Worm (Caenorhabditis elegans) whole organism, dauer: ENCODE measurements around the gene hmit-1.3.

Experiments
- unc-62 ChIP-seq: sonication (generic microtip); optimal IDR thresholded peaks from 2 replicates; lab custom pipeline; 2017; ENCODE audit warnings: missing biosample characterization, missing genetic modification reagents, missing genetic modification characterization

Gene hmit-1.3

DNA sequence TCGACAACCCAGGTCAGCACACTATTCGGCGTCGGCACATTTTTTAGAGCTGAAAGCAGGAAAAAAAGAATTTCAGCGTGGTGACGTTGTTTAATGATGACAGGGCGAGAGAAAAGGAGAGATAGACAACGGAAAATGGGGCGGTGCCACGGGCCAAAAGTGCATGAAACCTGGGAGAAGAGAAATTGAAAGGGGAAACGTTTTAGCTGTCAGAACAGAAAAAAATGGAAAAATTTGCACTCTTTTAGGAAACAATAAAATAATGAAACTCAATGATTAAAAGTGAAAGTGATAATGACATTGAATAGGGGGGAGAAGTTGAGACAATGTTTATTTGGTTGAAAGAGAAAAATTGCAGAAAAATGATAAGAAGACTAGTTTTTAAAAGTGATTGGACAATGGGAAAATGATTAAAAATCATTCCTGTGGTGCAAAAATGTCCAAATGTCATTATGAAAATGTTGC, 10.4 kb upstream of the hmit-1.3 start, which contains the start of gene pitp-1:
TSS of gene pitp-1 (minus strand) at position 51 of the 465 bp plus-strand sequence.
- TF ChIP-seq unc-62 (GFP tag; lab: Kevin White, UChicago) = no peak

DNA sequence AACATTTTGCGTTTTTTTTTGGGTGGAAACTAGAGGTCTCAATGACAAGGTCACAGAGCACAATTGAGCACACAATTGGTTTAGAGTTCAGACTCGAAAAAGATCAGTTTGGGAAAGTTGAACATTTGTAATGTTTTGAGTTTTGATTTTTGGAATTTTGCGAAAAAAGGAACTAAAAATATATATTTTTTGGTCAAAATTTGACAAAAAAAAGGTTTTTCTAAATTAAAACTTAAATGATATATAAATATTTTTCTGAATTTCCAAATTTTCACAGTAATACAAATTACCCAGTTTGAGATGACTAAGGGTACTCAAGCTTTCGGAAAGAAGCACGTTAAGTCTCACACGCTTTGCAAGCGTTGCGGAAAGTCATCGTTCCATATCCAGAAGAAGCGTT, 8.9 kb upstream of the hmit-1.3 start, which contains the start of gene rpl-37:
TSS of gene rpl-37 (plus strand) at position 301 of the 400 bp plus-strand sequence.
- no peak for TF ChIP-seq unc-62 (GFP tag; lab: Kevin White, UChicago)

DNA sequence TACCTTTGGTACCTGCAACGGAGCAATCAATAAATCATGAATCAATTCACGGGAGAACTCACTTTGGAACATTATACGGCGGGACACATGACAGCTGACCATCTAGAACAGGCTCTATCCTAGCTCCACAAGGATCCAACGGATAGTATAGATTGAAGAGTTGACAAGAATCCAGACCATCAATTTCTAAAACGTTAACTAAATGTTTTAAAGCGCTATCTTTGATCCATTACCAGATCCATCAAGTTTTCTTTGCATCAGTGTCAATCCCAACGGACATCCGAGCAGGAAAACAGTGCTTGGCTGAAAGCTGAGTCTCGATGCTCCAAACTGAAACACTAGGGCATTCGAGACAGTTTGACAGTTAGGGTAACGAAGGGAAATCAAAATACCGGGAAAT, 4.0 kb upstream of the hmit-1.3 start:
- no peak for TF ChIP-seq unc-62 (GFP tag; lab: Kevin White, UChicago)

DNA sequence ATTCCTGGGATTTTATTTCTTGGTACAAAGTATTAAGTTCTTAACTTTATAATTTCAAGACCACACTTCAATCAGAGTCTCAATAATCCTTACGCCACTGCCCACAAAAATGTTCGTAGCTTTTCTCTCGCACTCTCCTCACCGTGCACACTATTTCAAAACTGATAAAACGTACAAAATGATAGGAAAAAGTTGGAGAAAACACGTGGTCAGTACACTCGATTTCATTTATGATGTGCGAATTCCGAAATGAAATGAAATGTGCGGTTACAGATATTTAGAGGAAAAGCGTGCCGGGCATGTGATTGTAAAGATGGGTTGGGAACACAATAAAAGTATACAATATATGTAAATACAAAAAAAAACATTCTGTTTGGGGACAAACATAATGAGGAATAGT, 1.0 kb upstream of the hmit-1.3 start:
- TF ChIP-seq unc-62 (GFP tag; lab: Kevin White, UChicago) = no peak

DNA sequence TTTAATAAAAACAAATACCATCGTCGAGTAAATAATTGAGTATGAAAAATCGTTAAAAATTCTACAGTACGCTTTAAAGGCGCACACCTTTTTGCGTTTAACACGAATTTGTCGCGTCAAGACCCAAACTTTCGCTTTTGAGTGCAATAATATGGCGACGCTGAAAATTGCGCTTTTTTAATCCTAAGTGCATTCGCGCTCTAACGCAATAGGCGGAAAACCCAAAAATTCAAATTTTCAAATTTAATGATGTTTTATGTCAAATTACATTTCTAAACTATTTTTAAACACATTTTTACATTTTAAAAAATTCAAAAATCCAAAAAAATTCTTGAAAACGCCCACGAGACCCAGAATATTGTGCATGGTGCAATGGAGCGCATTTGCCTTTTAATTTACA, 7.6 kb downstream of the hmit-1.3 start:
- no peak for TF ChIP-seq unc-62 (GFP tag; lab: Kevin White, UChicago)

DNA sequence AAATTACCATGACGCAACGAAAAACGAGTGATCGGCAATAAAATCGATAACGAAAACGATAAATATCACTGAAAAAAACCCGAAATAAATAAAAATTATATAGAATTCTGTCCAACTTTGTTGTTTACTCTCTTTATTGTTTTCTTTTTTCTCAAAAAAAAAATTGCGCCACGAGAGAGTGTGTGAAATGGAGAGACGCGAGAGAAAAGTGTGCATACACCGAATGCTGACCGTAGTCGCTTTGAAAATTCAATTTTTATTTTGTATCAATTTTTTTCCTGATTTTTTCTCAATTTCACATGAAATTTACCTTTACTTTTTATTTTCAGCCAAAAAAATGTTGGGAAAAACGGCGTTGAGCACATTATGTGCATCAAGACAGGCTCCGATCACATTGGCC, 9.5 kb downstream of the hmit-1.3 start, which contains the start of the genes M01F1.4 and mrpl-35:
TSS of gene M01F1.4 (minus strand) at position 126 of the 400 bp plus-strand sequence.
TSS of gene mrpl-35 (plus strand) at position 330 of the 400 bp plus-strand sequence.
- no peak for TF ChIP-seq unc-62 (GFP tag; lab: Kevin White, UChicago)

DNA sequence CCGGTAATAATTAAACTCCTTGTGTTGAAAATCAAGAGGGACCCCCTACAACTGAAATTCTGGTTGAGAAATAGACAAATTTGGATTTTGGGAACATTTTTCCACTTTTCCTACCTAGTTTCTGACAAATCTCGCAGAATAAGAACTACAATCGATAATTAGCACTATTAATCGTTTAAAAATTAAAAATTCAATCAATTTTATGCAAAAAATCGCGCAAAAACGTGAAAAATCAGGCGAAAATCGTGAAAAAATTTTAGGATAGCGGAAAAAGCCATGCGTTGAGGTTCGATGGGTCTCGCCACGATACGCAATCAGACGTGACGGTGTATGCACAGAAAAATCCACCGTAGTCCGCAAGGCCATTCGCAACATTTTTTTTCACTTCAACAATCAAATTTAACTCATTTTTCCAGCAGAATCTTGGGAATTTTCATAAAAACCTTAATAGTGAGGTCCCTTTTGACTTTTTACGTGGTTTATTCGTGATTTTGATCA, 14.3 kb downstream of the hmit-1.3 start, which contains the start of gene lias-1:
TSS of gene lias-1 (minus strand) at position 51 of the 498 bp plus-strand sequence.
- TF ChIP-seq unc-62 (GFP tag; lab: Kevin White, UChicago) = no peak

DNA sequence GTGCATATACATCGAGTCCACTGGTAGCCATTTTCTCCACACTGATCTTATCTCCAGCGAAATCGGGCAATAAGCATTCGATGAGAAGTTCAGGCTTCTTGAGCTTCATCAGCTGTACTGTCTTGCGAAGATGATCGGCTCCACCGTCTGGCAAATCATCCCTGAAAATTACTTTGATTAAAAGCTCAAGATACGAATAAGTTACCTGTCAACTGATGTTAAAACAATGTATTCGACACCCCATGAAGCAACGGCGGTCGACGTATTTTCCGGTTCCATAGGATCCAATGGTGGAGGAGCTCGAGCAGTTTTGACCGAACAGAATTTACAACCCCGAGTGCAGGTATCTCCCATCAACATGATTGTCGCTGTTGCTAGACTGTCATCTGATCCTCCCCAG, 15.2 kb downstream of the hmit-1.3 start:
- no peak for TF ChIP-seq unc-62 (GFP tag; lab: Kevin White, UChicago)

DNA sequence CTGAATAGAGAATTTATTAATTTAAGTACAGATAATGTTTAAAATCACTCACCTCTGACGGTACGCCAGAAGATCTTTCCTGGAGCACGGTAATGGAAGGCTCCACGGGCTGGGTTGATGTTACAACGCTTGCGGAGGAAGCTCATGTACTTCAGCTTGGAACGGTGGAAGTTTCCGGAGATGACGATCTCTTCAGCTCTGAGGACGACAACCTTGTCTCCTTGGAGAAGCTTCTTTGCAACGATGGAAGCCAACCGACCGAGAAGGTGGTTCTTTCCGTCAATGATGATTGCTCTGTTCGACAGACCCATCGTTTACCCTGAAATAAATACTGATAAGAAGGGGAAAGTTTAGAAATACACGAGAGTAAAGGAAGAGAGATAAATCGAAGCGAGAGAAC, 16.1 kb downstream of the hmit-1.3 start, which contains the start of gene rpl-16:
TSS of gene rpl-16 (minus strand) at position 319 of the 400 bp plus-strand sequence.
- no peak for TF ChIP-seq unc-62 (GFP tag; lab: Kevin White, UChicago)

DNA sequence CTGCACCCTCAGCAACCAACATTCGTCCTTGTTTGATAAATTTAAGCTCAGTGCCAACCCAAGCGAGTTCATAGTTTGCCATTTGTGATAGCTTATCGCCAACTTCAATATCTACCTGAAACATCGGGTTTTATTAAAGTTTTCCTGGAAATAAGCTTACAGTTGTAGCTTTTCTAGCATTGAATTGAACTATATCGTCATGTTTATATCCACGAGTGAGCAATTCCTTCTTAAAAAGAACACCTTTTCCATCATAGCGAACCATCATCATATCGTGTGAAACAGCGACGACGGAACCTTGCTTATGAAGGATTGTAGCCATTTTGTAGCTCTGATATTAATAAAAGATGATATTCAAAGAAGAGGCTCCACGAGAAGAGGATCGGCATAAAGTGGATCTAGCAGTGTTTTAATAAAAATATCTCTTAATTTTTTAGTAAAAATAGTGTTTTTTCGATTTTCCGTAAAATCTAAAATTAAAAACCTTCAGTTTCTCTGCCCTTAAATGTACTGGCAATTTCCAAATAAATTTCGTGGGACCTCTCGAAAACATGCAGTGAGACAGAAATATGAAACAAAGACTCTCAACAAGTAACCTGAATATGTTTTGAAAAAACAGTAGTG, 17.1 kb downstream of the hmit-1.3 start, which contains the start of gene M01F1.8:
TSS of gene M01F1.8 (minus strand) at position 335 of the 624 bp plus-strand sequence.
- no peak for TF ChIP-seq unc-62 (GFP tag; lab: Kevin White, UChicago)

DNA sequence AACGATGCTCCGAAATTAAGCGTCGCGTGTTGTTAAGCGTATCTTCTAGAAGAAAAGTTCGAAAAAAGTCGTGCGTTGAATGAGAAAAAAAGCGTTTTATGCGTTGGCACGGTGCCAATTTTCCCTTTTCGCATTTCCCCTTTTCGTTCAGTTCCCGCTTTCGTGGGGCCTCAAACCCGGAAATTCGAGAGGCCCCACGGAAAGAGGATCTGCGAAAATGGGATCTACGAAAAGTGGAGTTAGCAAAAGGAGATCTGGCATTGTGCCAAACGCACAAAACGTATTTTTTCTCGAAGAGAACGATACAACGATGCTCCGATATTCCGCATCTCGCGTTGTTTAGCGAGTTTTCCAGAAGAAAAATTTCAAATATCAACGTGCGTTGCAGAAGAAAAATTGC, 19.6 kb downstream of the hmit-1.3 start:
- TF ChIP-seq unc-62 (GFP tag; lab: Kevin White, UChicago) = no peak

DNA sequence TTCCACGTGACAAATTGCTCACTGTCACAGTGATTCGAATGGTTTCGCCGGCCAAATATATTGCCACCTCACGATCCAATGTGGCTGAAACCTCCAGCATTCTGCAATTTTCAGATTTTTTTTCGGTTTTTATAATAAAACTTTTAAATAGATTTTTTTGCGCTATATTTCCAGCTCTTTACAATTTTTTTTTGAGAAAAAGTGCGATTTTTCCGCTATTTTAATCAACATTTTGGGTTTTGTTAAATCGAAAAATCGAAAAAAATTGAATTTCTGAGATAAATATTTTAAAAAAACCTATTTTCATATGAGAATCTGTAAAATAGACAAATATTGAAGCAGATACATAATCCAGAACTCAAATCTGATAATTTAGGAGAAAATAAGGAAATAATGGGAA, 20.4 kb downstream of the hmit-1.3 start, which contains the start of gene M01F1.9:
TSS of gene M01F1.9 (minus strand) at position 101 of the 400 bp plus-strand sequence.
- no peak for TF ChIP-seq unc-62 (GFP tag; lab: Kevin White, UChicago)

DNA sequence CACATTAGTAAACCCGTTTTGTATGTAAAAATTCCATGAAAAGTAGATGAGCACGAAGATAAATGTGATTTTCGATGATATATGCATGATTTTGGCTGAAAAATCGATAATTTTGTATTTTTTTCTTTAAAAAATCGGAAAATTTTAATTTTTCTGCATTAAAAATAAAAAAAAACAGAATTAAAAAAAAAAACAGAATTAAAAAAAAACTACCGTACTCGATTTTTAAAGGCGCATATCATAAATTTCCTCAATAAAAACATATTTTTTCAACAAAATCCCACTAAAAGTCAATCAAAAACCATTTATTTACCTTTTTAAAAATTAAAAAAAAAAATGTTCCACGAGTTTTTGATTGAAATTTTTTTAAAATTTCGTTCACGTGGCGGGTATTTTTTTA, 26.3 kb downstream of the hmit-1.3 start, which contains the start of gene gly-14:
TSS of gene gly-14 (minus strand) at position 101 of the 400 bp plus-strand sequence.
- TF ChIP-seq unc-62 (GFP tag; lab: Kevin White, UChicago) = no peak

DNA sequence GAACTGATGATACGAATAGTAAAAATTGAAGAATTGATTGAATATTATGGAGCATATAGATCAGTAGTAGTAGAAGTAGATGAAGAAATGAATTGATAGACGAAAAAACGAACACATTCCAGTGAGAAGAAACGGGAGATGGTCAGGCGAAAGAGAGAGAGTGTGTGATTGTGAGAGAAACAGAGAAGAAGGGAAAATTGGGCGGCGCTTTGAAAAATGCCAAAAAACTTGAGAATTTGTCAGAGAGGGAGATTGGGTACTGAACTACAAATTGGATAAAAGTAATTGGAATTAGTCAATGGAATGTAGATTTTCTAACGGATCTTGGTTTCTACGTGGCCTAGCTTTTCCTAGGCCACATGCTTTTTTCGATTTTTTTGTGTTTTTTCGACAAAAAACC, 31.2 kb downstream of the hmit-1.3 start, which contains the start of gene C34C12.7:
TSS of gene C34C12.7 (minus strand) at position 118 of the 400 bp plus-strand sequence.
- no peak for TF ChIP-seq unc-62 (GFP tag; lab: Kevin White, UChicago)

DNA sequence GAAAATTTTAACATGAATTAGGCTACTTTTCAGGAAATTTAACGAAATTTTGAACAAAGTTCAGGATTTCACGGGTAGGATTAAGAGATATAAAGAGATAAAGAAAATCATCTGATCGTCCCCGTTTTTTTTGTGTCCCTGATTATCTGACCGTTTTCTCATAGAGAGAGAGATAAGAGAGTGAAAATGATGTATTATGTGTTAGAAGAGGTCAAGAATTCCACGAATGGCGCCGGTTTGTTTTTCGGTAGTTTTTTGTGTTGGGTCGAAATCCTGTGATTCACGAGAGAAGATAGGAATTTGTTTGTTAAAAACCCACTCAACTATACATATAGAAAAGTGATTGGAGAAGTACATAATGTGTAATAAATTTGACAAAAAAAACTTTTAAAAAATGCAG, 32.3 kb downstream of the hmit-1.3 start:
- TF ChIP-seq unc-62 (GFP tag; lab: Kevin White, UChicago) = no peak

DNA sequence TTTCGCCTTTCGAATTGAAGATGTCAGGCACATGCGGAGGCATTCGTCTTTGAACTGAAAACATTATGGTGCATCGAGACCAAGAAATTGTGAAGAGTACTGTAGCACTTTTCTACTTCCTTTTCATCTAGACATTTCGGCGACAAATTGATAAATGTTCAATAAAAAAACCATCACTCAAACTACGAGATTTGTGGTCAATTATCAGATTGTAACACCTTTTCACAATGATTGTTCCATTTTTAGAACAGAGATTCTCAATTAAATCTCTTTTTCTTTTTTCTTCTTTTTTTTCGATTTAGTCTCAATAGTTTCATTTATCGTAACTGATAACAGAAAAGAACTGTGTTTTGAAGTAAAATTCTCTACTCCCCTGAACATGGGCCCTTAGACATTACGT, 33.4 kb downstream of the hmit-1.3 start:
- TF ChIP-seq unc-62 (GFP tag; lab: Kevin White, UChicago) = no peak
